Worm (Caenorhabditis elegans) whole organism, midembryonic: ENCODE measurements around the gene rsd-3.

Experiments
- T22C8.4 ChIP-seq: fragments of 200-800 bp; sonication (Bioruptor generic); IDR thresholded peaks from 2 replicates; pipeline ENCODE4 v1.3.6; 2022; ENCODE audit warnings: missing genetic modification characterization, missing compliant biosample characterization
- cog-1 ChIP-seq: sonication (generic microtip); optimal IDR thresholded peaks from 2 replicates; lab custom pipeline; 2016; ENCODE audit warnings: missing genetic modification characterization, missing compliant biosample characterization
- flt-1 ChIP-seq: fragments of 200-800 bp; sonication (Bioruptor generic); IDR thresholded peaks from 2 replicates; pipeline ENCODE4 v1.3.6; 2022; ENCODE audit warnings: missing genetic modification characterization, missing compliant biosample characterization
- klf-2 ChIP-seq: fragments of 200-800 bp; sonication (Bioruptor generic); conservative IDR thresholded peaks from 2 replicates; pipeline ENCODE4 v1.3.6; 2022; ENCODE audit warnings: missing genetic modification reagents, missing genetic modification characterization, missing compliant biosample characterization
- med-1 ChIP-seq: sonication (generic microtip); optimal IDR thresholded peaks from 2 replicates; lab custom pipeline; 2017; ENCODE audit warnings: missing genetic modification characterization, mild to moderate bottlenecking, missing compliant biosample characterization, antibody characterized with exemption, missing genetic modification reagents; ENCODE audit not compliant: insufficient read depth
- ref-1 ChIP-seq: fragments of 200-800 bp; sonication (Bioruptor generic); conservative IDR thresholded peaks from 2 replicates; pipeline ENCODE4 v1.3.6; 2022; ENCODE audit warnings: missing genetic modification reagents, missing genetic modification characterization, missing compliant biosample characterization
- tab-1 ChIP-seq: fragments of 200-800 bp; sonication (Bioruptor generic); IDR thresholded peaks from 2 replicates; pipeline ENCODE4 v1.3.6; 2022; ENCODE audit warnings: missing genetic modification characterization, missing compliant biosample characterization
- ztf-23 ChIP-seq: fragments of 200-800 bp; sonication (Bioruptor generic); IDR thresholded peaks from 2 replicates; pipeline ENCODE4 v1.3.6; 2022; ENCODE audit warnings: missing genetic modification reagents, missing genetic modification characterization, missing compliant biosample characterization
- ztf-29 ChIP-seq: fragments of 200-800 bp; sonication (Bioruptor generic); IDR thresholded peaks from 2 replicates; pipeline ENCODE4 v1.3.6; 2022; ENCODE audit warnings: missing genetic modification reagents, missing genetic modification characterization, missing compliant biosample characterization

The rsd-3 gene

ce11 chrX:11798057-11798555 is at the start of gene rsd-3:
Gene rsd-3, plus strand, starts transcription at chrX:11798505.
- TF ChIP-seq T22C8.4 (peak; percentile 77; the same call in 1 of the 2 replicates), flt-1 (GFP tag; lab: Robert Waterston, UW) (peak; percentile 66; the same call in 1 of the 2 replicates), cog-1 (tag; lab: Kevin White, UChicago) (peak; percentile 42), klf-2 (no peak), med-1 (GFP tag; lab: Kevin White, UChicago) (no peak), ztf-23 (GFP tag; lab: Robert Waterston, UW) (no peak), ref-1 (GFP tag; lab: Robert Waterston, UW) (no peak), tab-1 (GFP tag; lab: Robert Waterston, UW) (no peak), ztf-29 (GFP tag; lab: Robert Waterston, UW) (no peak)

DNA sequence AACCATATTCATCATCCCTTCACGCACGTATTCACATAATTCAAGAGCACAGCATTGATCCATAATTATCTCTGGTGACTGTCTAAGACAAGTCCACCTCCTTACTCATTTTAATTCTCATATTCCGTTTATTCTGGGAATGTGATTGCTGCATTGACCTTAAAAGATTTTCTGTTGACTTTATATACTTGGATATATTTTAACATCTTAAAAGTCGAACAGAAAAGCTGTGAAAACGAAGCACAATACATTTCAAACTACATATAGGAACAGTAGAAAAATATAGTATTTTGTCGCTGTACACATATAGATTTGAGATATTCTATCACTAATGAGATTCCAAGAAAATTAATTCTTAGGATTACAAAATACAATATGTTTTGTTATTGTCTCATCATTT is 46.0 kb upstream of the rsd-3 start:
- no peak for TF ChIP-seq cog-1 (tag; lab: Kevin White, UChicago)
- no peak for TF ChIP-seq ref-1 (GFP tag; lab: Robert Waterston, UW)
- no peak for TF ChIP-seq tab-1 (GFP tag; lab: Robert Waterston, UW)
- TF ChIP-seq klf-2: no peak
- no peak for TF ChIP-seq flt-1 (GFP tag; lab: Robert Waterston, UW)
- no peak for TF ChIP-seq ztf-23 (GFP tag; lab: Robert Waterston, UW)
- TF ChIP-seq ztf-29 (GFP tag; lab: Robert Waterston, UW): no peak
- no peak for TF ChIP-seq med-1 (GFP tag; lab: Kevin White, UChicago)
- no peak for TF ChIP-seq T22C8.4

DNA sequence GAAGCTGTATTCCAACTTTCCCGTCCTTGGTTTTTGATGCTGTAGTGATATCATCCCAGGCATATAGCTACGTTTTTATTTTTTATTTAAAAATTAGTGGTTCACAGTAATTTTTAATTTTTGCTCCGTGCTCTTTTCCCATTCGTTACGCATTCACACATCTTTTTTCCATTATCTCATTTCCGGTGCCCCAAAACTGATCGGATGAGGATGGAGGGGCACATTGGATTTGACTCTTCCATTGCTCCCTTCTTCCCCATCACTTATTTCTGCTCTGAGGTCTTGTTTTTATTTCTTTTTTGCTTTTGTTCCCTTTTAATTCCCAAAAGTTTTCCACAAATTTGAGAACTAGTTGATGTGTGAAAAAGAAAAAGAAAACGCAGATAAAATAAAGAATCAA is 45.1 kb upstream of the rsd-3 start:
- no peak for TF ChIP-seq cog-1 (tag; lab: Kevin White, UChicago)
- no peak for TF ChIP-seq flt-1 (GFP tag; lab: Robert Waterston, UW)
- TF ChIP-seq med-1 (GFP tag; lab: Kevin White, UChicago): no peak
- no peak for TF ChIP-seq ztf-23 (GFP tag; lab: Robert Waterston, UW)
- no peak for TF ChIP-seq tab-1 (GFP tag; lab: Robert Waterston, UW)
- no peak for TF ChIP-seq ref-1 (GFP tag; lab: Robert Waterston, UW)
- no peak for TF ChIP-seq klf-2

- TF ChIP-seq ztf-29 (GFP tag; lab: Robert Waterston, UW): peak; percentile 90
- peak; percentile 96 for TF ChIP-seq flt-1 (GFP tag; lab: Robert Waterston, UW)
- peak; percentile 85 for TF ChIP-seq T22C8.4
- TF ChIP-seq klf-2: peak; percentile 83
- TF ChIP-seq ztf-23 (GFP tag; lab: Robert Waterston, UW): peak; percentile 88
- peak; percentile 74 for TF ChIP-seq cog-1 (tag; lab: Kevin White, UChicago)
- peak; percentile 92 for TF ChIP-seq tab-1 (GFP tag; lab: Robert Waterston, UW)
- TF ChIP-seq med-1 (GFP tag; lab: Kevin White, UChicago): peak; percentile 30
- peak; percentile 79 for TF ChIP-seq ref-1 (GFP tag; lab: Robert Waterston, UW)
These were observed 40.6 kb upstream of the rsd-3 start for ce11 chrX:11757666-11758065.

- TF ChIP-seq ztf-29 (GFP tag; lab: Robert Waterston, UW) (no peak), klf-2 (no peak), ztf-23 (GFP tag; lab: Robert Waterston, UW) (no peak), T22C8.4 (no peak), med-1 (GFP tag; lab: Kevin White, UChicago) (no peak), flt-1 (GFP tag; lab: Robert Waterston, UW) (no peak), tab-1 (GFP tag; lab: Robert Waterston, UW) (no peak), ref-1 (GFP tag; lab: Robert Waterston, UW) (no peak), cog-1 (tag; lab: Kevin White, UChicago) (no peak)
These were observed 39.5 kb upstream of the rsd-3 start, which contains the start of gene lact-7 for ce11 chrX:11758809-11759208. Gene lact-7, plus strand, starts transcription at chrX:11759109.

DNA sequence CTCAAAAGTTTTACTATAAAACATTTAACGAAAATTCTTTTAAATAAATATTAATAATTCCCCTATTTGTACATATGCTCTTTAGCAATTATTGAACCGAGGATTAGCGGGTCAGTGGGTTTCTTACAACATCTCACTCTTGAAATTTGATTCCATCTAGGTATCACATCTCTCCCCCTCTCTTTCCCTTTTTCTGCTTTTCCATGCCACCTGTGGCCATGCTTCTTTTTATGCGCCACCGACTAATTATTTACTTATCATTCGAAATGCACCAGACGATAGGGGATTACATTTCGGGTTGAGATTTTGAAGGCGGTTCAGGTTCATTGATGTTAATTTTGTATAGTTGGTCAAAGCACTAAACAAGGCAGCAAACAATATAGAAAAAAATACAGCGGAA is 32.4 kb upstream of the rsd-3 start:
- TF ChIP-seq tab-1 (GFP tag; lab: Robert Waterston, UW) (no peak), ztf-29 (GFP tag; lab: Robert Waterston, UW) (no peak), ztf-23 (GFP tag; lab: Robert Waterston, UW) (no peak), cog-1 (tag; lab: Kevin White, UChicago) (no peak), T22C8.4 (no peak), klf-2 (no peak), med-1 (GFP tag; lab: Kevin White, UChicago) (no peak), ref-1 (GFP tag; lab: Robert Waterston, UW) (no peak), flt-1 (GFP tag; lab: Robert Waterston, UW) (no peak)

DNA sequence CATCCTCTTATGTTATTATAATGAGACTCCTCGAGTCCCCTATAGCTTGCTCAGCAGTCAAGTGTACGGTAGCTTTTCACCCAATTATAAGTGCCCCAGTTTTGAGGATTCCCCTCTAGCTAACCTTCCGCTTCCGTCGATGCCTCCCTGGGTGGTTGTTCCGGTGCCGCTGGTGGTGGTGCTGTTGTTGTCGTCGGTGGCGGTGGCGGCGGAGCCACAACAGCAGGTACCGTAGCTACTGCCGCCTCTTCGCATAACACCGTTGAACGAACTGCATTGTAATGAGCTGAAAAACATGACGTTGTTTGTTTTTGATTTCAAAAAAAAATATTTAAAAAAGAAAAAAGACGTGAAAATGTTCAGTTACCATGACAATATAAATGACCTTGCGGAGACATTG is 31.9 kb upstream of the rsd-3 start:
- TF ChIP-seq cog-1 (tag; lab: Kevin White, UChicago) (no peak), T22C8.4 (no peak), ref-1 (GFP tag; lab: Robert Waterston, UW) (no peak), ztf-29 (GFP tag; lab: Robert Waterston, UW) (no peak), med-1 (GFP tag; lab: Kevin White, UChicago) (no peak), klf-2 (no peak), tab-1 (GFP tag; lab: Robert Waterston, UW) (no peak), flt-1 (GFP tag; lab: Robert Waterston, UW) (no peak)

- no peak for TF ChIP-seq ztf-29 (GFP tag; lab: Robert Waterston, UW)
- no peak for TF ChIP-seq klf-2
- TF ChIP-seq flt-1 (GFP tag; lab: Robert Waterston, UW): no peak
- no peak for TF ChIP-seq med-1 (GFP tag; lab: Kevin White, UChicago)
- no peak for TF ChIP-seq cog-1 (tag; lab: Kevin White, UChicago)
- TF ChIP-seq ztf-23 (GFP tag; lab: Robert Waterston, UW): no peak
- no peak for TF ChIP-seq tab-1 (GFP tag; lab: Robert Waterston, UW)
- no peak for TF ChIP-seq ref-1 (GFP tag; lab: Robert Waterston, UW)
- no peak for TF ChIP-seq T22C8.4
These were observed 29.0 kb upstream of the rsd-3 start, which contains the start of gene ttx-3 for ce11 chrX:11769278-11769677. Gene ttx-3, minus strand, starts transcription at chrX:11769378.

DNA sequence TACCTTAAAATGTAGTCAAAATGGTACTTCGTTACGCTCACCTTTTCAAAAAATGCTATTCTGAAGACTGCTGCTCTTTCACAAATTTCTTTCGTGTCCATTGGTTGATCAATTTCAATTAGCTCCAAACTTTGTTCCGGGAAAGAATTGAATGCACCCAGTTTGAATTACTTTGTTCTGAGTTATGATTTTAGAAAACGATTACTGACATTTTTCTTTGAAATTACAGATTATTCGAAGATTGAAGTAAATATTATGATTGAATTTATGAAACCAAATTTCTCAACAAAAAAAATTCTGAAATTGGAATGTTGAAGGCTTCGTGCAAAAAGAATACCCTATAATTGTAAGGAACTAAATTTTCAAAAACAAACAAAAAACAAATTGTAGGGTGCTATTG is 14.1 kb upstream of the rsd-3 start, which contains the start of gene Y102F5A.1:
Y102F5A.1 (minus strand) TSS at position 101 of the 400 bp plus-strand sequence.
- no peak for TF ChIP-seq ref-1 (GFP tag; lab: Robert Waterston, UW)
- no peak for TF ChIP-seq tab-1 (GFP tag; lab: Robert Waterston, UW)
- TF ChIP-seq klf-2: no peak
- TF ChIP-seq flt-1 (GFP tag; lab: Robert Waterston, UW): no peak
- TF ChIP-seq ztf-29 (GFP tag; lab: Robert Waterston, UW): no peak
- no peak for TF ChIP-seq cog-1 (tag; lab: Kevin White, UChicago)
- TF ChIP-seq T22C8.4: no peak
- no peak for TF ChIP-seq med-1 (GFP tag; lab: Kevin White, UChicago)
- no peak for TF ChIP-seq ztf-23 (GFP tag; lab: Robert Waterston, UW)
